Fruit fly (Drosophila melanogaster) whole organism, embryonic: ENCODE results near the gene Cog2.
A peak's percentile ranks its signal among the peaks of the same experiment; 100 is the strongest.

Source experiments
- CG10462 ChIP-seq: fragments of 200-800 bp; sonication (Bioruptor generic); optimal IDR thresholded peaks from 2 replicates; lab custom pipeline; 2016; ENCODE audit warnings: missing biosample characterization, missing genetic modification characterization
- CG1233 ChIP-seq: fragments of 200-800 bp; sonication (Bioruptor generic); optimal IDR thresholded peaks from 4 replicates; lab custom pipeline; 2018; ENCODE audit warnings: missing biosample characterization, mild to moderate bottlenecking, missing genetic modification characterization
- CG12391 ChIP-seq: fragments of 200-800 bp; sonication (Bioruptor generic); optimal IDR thresholded peaks from 3 replicates; lab custom pipeline; 2018; ENCODE audit warnings: missing biosample characterization, mild to moderate bottlenecking, missing genetic modification characterization, moderate library complexity
- CG1529 ChIP-seq: fragments of 200-800 bp; sonication (Bioruptor generic); optimal IDR thresholded peaks from 3 replicates; lab custom pipeline; 2018; ENCODE audit warnings: missing biosample characterization, missing genetic modification characterization
- CG16813 ChIP-seq: fragments of 200-800 bp; sonication (Bioruptor generic); IDR thresholded peaks from 3 replicates; pipeline ENCODE4 v1.3.6; 2022; ENCODE audit warnings: missing biosample characterization, missing genetic modification characterization; ENCODE audit not compliant: partially characterized antibody
- CG17385 ChIP-seq: fragments of 200-800 bp; sonication (Bioruptor generic); optimal IDR thresholded peaks from 3 replicates; lab custom pipeline; 2018; ENCODE audit warnings: missing biosample characterization, mild to moderate bottlenecking, missing genetic modification characterization
- CG17802 ChIP-seq: fragments of 200-800 bp; sonication (Bioruptor generic); optimal IDR thresholded peaks from 2 replicates; lab custom pipeline; 2018; ENCODE audit warnings: missing biosample characterization, mild to moderate bottlenecking, missing genetic modification characterization, moderate library complexity
- CG17912 ChIP-seq: fragments of 200-800 bp; sonication (Bioruptor generic); optimal IDR thresholded peaks from 2 replicates; lab custom pipeline; 2018; ENCODE audit warnings: missing biosample characterization, mild to moderate bottlenecking, missing genetic modification characterization
- CG2678 ChIP-seq: fragments of 200-800 bp; sonication (Bioruptor generic); optimal IDR thresholded peaks from 3 replicates; lab custom pipeline; 2019; ENCODE audit warnings: missing biosample characterization, mild to moderate bottlenecking, missing genetic modification characterization, moderate library complexity
- CG2712 ChIP-seq: fragments of 200-800 bp; optimal IDR thresholded peaks from 3 replicates; lab custom pipeline; 2019; ENCODE audit warnings: missing biosample characterization, mild to moderate bottlenecking, missing genetic modification characterization, moderate library complexity
- CG3726 ChIP-seq: fragments of 200-800 bp; sonication (Bioruptor generic); IDR thresholded peaks from 3 replicates; pipeline ENCODE4, ENCODE4 v1.3.6; 2022; ENCODE audit warnings: missing biosample characterization, missing genetic modification characterization
- CG3847 ChIP-seq: fragments of 200-800 bp; sonication (Bioruptor generic); IDR thresholded peaks from 2 replicates; pipeline ENCODE4 v1.3.6; 2022; ENCODE audit warnings: missing biosample characterization, missing genetic modification characterization
- CG6175 ChIP-seq: fragments of 200-800 bp; sonication (Bioruptor generic); IDR thresholded peaks from 3 replicates; pipeline ENCODE4 v1.3.6; 2022; ENCODE audit warnings: missing biosample characterization, missing genetic modification characterization
- CG6272 ChIP-seq: fragments of 200-800 bp; sonication (Bioruptor generic); IDR thresholded peaks from 2 replicates; pipeline ENCODE4 v1.3.6; 2022; ENCODE audit warnings: missing biosample characterization, missing genetic modification characterization
- CG7271 ChIP-seq: fragments of 200-800 bp; sonication (Bioruptor generic); optimal IDR thresholded peaks from 2 replicates; lab custom pipeline; 2018; ENCODE audit warnings: missing biosample characterization, mild to moderate bottlenecking, missing genetic modification characterization, moderate library complexity
- CG7372 ChIP-seq: fragments of 200-800 bp; sonication (Bioruptor generic); IDR thresholded peaks from 2 replicates; pipeline ENCODE4 v1.3.6; 2022; ENCODE audit warnings: missing biosample characterization, missing genetic modification characterization
- CG7963 ChIP-seq: fragments of 200-800 bp; sonication (Bioruptor generic); IDR thresholded peaks from 3 replicates; pipeline ENCODE4 v1.3.6; 2022; ENCODE audit warnings: missing biosample characterization, missing genetic modification characterization; ENCODE audit not compliant: partially characterized antibody
- CG8281 ChIP-seq: fragments of 200-800 bp; sonication (Bioruptor generic); optimal IDR thresholded peaks from 2 replicates; lab custom pipeline; 2018; ENCODE audit warnings: missing biosample characterization, mild to moderate bottlenecking, missing genetic modification characterization, moderate library complexity
- CG9876 ChIP-seq: fragments of 200-800 bp; sonication (Bioruptor generic); optimal IDR thresholded peaks from 2 replicates; lab custom pipeline; 2016; ENCODE audit warnings: missing biosample characterization, missing genetic modification characterization
- Chrac-16 ChIP-seq: fragments of 200-800 bp; sonication (Bioruptor generic); optimal IDR thresholded peaks from 3 replicates; lab custom pipeline; 2016; ENCODE audit warnings: missing biosample characterization, missing genetic modification characterization
- Deaf1 ChIP-seq: fragments of 200-800 bp; optimal IDR thresholded peaks from 3 replicates; lab custom pipeline; 2019; ENCODE audit warnings: missing biosample characterization, mild to moderate bottlenecking, missing genetic modification characterization, moderate library complexity
- Eip74EF ChIP-seq, 2 experiments: fragments of 200-800 bp in 1 of 2; fragments of >200 bp in 1 of 2; sonication (Bioruptor generic) in 1 of 2; optimal IDR thresholded peaks; 2 replicates each; lab custom pipeline; 2017 to 2019; ENCODE audit warnings: missing biosample characterization in 2 of 2, missing genetic modification characterization in 2 of 2, mild to moderate bottlenecking in 1 of 2, moderate library complexity in 1 of 2
- Elba2 ChIP-seq: fragments of 200-800 bp; sonication (Bioruptor generic); optimal IDR thresholded peaks from 3 replicates; lab custom pipeline; 2016; ENCODE audit warnings: missing biosample characterization, missing genetic modification characterization
- Fer1 ChIP-seq: fragments of 200-800 bp; sonication (Bioruptor generic); optimal IDR thresholded peaks from 2 replicates; lab custom pipeline; 2017; ENCODE audit warnings: missing biosample characterization, mild to moderate bottlenecking, missing genetic modification characterization
- GATAe ChIP-seq: fragments of 200-800 bp; sonication (Bioruptor generic); conservative IDR thresholded peaks from 2 replicates; pipeline ENCODE4 v1.3.6; 2022; ENCODE audit warnings: missing biosample characterization, missing genetic modification characterization
- Hmr ChIP-seq: fragments of 200-800 bp; sonication (Bioruptor generic); optimal IDR thresholded peaks from 3 replicates; lab custom pipeline; 2017; ENCODE audit warnings: mild to moderate bottlenecking, missing biosample characterization, missing genetic modification reagents, missing genetic modification characterization
- Lim3 ChIP-seq: fragments of 200-800 bp; sonication (Bioruptor generic); IDR thresholded peaks from 2 replicates; pipeline ENCODE4 v1.3.6; 2022; ENCODE audit warnings: missing biosample characterization, missing genetic modification characterization
- Mad ChIP-seq: fragments of 200-800 bp; sonication (Bioruptor generic); optimal IDR thresholded peaks from 2 replicates; lab custom pipeline; 2016; ENCODE audit warnings: missing biosample characterization, missing genetic modification characterization
- Ptx1 ChIP-seq: fragments of 200-800 bp; sonication (Bioruptor generic); IDR thresholded peaks from 2 replicates; pipeline ENCODE4 v1.3.6; 2022; ENCODE audit warnings: missing biosample characterization, missing genetic modification characterization
- Ravus ChIP-seq: fragments of 200-800 bp; sonication (Bioruptor generic); IDR thresholded peaks from 2 replicates; pipeline ENCODE4 v1.3.6; 2022; ENCODE audit warnings: missing biosample characterization, missing genetic modification characterization
- Stat92E ChIP-seq, 3 experiments: fragments of >200 bp in 2 of 3; fragments of 200-800 bp in 1 of 3; sonication (Bioruptor generic) in 1 of 3; optimal IDR thresholded peaks; 2 replicates each; lab custom pipeline; 2017 to 2019; ENCODE audit warnings: missing biosample characterization in 3 of 3, missing genetic modification characterization in 3 of 3, mild to moderate bottlenecking in 1 of 3, moderate library complexity in 1 of 3
- abd-A ChIP-seq: fragments of 200-800 bp; sonication (Bioruptor generic); optimal IDR thresholded peaks from 3 replicates; lab custom pipeline; 2019; ENCODE audit warnings: missing biosample characterization, mild to moderate bottlenecking, missing genetic modification characterization, moderate library complexity
- cad ChIP-seq: fragments of >200 bp; optimal IDR thresholded peaks from 2 replicates; lab custom pipeline; 2017; ENCODE audit warnings: missing biosample characterization, missing genetic modification characterization
- cg ChIP-seq: fragments of 200-800 bp; sonication (Bioruptor generic); optimal IDR thresholded peaks from 3 replicates; lab custom pipeline; 2019; ENCODE audit warnings: missing biosample characterization, mild to moderate bottlenecking, missing genetic modification characterization, moderate library complexity
- crp ChIP-seq, 2 experiments: fragments of 200-800 bp; sonication (Bioruptor generic); optimal IDR thresholded peaks; 2 replicates in 1 of 2; 3 replicates in 1 of 2; lab custom pipeline; 2017; ENCODE audit warnings: missing biosample characterization in 2 of 2, missing genetic modification characterization in 2 of 2, mild to moderate bottlenecking in 1 of 2, moderate library complexity in 1 of 2
- cwo ChIP-seq: fragments of 200-800 bp; sonication (Bioruptor generic); optimal IDR thresholded peaks from 3 replicates; lab custom pipeline; 2017; ENCODE audit warnings: missing biosample characterization, missing genetic modification characterization, mild to moderate bottlenecking, moderate library complexity, missing genetic modification reagents
- dm ChIP-seq: fragments of 200-800 bp; sonication (Bioruptor generic); optimal IDR thresholded peaks from 3 replicates; lab custom pipeline; 2016; ENCODE audit warnings: missing biosample characterization, missing genetic modification characterization
- gsb-n ChIP-seq: fragments of 200-800 bp; sonication (Bioruptor generic); optimal IDR thresholded peaks from 3 replicates; lab custom pipeline; 2018; ENCODE audit warnings: missing biosample characterization, mild to moderate bottlenecking, missing genetic modification characterization
- hb ChIP-seq: fragments of 200-800 bp; sonication (Bioruptor generic); IDR thresholded peaks from 3 replicates; pipeline ENCODE4 v1.3.6; 2022; ENCODE audit warnings: missing biosample characterization, missing genetic modification characterization; ENCODE audit not compliant: partially characterized antibody
- knrl ChIP-seq: fragments of 200-800 bp; sonication (Bioruptor generic); IDR thresholded peaks from 3 replicates; pipeline ENCODE4 v1.3.6; 2022; ENCODE audit warnings: missing biosample characterization, missing genetic modification characterization; ENCODE audit not compliant: partially characterized antibody
- peb ChIP-seq: fragments of 200-800 bp; sonication (Bioruptor generic); IDR thresholded peaks from 2 replicates; pipeline ENCODE4 v1.3.6; 2022; ENCODE audit warnings: missing biosample characterization, missing genetic modification characterization
- rib ChIP-seq: fragments of 200-800 bp; sonication (Bioruptor generic); IDR thresholded peaks from 2 replicates; pipeline ENCODE4 v1.3.6; 2022; ENCODE audit warnings: missing biosample characterization, missing genetic modification characterization
- sima ChIP-seq: fragments of 200-800 bp; sonication (Bioruptor generic); optimal IDR thresholded peaks from 2 replicates; lab custom pipeline; 2016; ENCODE audit warnings: missing biosample characterization, missing genetic modification characterization
- sob ChIP-seq: fragments of 200-800 bp; sonication (Bioruptor generic); IDR thresholded peaks from 2 replicates; pipeline ENCODE4 v1.3.6; 2022; ENCODE audit warnings: missing biosample characterization, missing genetic modification characterization
- stwl ChIP-seq: fragments of 200-800 bp; sonication (Bioruptor generic); optimal IDR thresholded peaks from 3 replicates; lab custom pipeline; 2018; ENCODE audit warnings: missing biosample characterization, mild to moderate bottlenecking, missing genetic modification characterization, moderate library complexity
- tio ChIP-seq: fragments of 200-800 bp; sonication (Bioruptor generic); optimal IDR thresholded peaks from 2 replicates; lab custom pipeline; 2017; ENCODE audit warnings: missing biosample characterization, missing genetic modification characterization, inconsistent platforms
- tll ChIP-seq, 2 experiments: fragments of 200-800 bp in 1 of 2; fragments of >200 bp in 1 of 2; sonication (Bioruptor generic) in 1 of 2; optimal IDR thresholded peaks; 2 replicates each; lab custom pipeline; 2017 to 2019; ENCODE audit warnings: missing biosample characterization in 2 of 2, missing genetic modification characterization in 2 of 2, mild to moderate bottlenecking in 1 of 2, moderate library complexity in 1 of 2
- trem ChIP-seq: fragments of 200-800 bp; optimal IDR thresholded peaks from 3 replicates; lab custom pipeline; 2019; ENCODE audit warnings: missing biosample characterization, mild to moderate bottlenecking, missing genetic modification characterization, moderate library complexity
- yki ChIP-seq: fragments of >200 bp; optimal IDR thresholded peaks from 3 replicates; lab custom pipeline; 2018

The Cog2 gene

DNA sequence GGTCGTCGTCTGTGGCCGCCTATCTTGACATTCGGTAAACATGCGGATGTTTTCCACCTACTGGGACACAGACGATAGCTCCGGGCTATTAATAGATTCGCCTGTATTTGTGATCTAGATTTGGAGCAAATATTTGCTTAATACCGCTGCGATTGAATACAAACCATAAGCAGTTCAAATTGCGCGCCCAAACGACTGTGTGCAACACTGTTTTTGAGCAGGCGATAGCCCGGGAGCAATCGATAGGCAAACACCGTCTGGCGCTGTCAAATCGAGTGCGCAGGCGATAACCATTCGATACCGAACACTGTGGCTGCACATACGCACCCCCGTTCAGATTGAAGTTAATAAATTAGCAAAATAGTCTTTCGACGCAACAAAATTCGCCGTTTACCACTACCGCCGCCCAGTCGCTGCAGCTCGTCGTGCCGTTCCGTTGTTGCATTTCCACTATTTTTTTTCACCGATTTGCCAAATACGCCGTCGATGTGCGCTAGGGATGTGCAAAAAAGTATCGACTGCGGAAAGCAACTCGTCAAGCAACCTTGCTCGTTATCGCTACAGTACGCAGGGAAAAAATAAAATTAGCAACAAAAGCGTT is 46.8 kb upstream of the Cog2 start, which contains the start of gene Atx2 (continued):
- TF ChIP-seq GATAe (GFP tag; lab: Robert Waterston, UW) = no peak
- 0 out of 3 replicates have a peak, but pooled peaks have one; percentile 10 for TF ChIP-seq CG3726
- TF ChIP-seq peb = no peak
- no peak for TF ChIP-seq Lim3 (GFP tag; lab: Robert Waterston, UW)
- peak; percentile 89 for TF ChIP-seq stwl (tag; lab: Kevin White, UChicago)
- no peak for TF ChIP-seq CG17802 (tag; lab: Kevin White, UChicago)
- peak; percentile 70 for TF ChIP-seq dm (GFP tag; lab: Kevin White, UChicago)
- peak; percentile 56 for TF ChIP-seq trem (tag; lab: Kevin White, UChicago)
- peak; percentile 3 for TF ChIP-seq CG1233 (GFP tag; lab: Kevin White, UChicago)
- peak in 1 of 3 experiments; percentile 38 for TF ChIP-seq Stat92E (GFP tag; optimal IDR thresholded peaks at IDR 0.05; lab: Kevin White, UChicago)
- peak; percentile 34 for TF ChIP-seq CG12391 (tag; lab: Kevin White, UChicago)
- TF ChIP-seq CG7372 = no peak
- TF ChIP-seq Fer1 (GFP tag; lab: Kevin White, UChicago) = peak; percentile 18
- TF ChIP-seq CG17385 (GFP tag; lab: Kevin White, UChicago) = no peak
- no peak for TF ChIP-seq Chrac-16 (GFP tag; lab: Kevin White, UChicago)
- no peak for TF ChIP-seq CG10462 (GFP tag; lab: Kevin White, UChicago)
- peak; percentile 59 for TF ChIP-seq Hmr (GFP tag; lab: Kevin White, UChicago)
- peak; percentile 97 for TF ChIP-seq CG16813 (GFP tag; lab: Robert Waterston, UW)
- no peak for TF ChIP-seq cg (GFP tag; lab: Kevin White, UChicago)
- TF ChIP-seq Mad = peak; percentile 53
- TF ChIP-seq CG6272 (GFP tag; lab: Robert Waterston, UW) = peak; percentile 40
- TF ChIP-seq Deaf1 = peak; percentile 55
- TF ChIP-seq CG2678 = no peak
- no peak for TF ChIP-seq tio (GFP tag; lab: Kevin White, UChicago)
- TF ChIP-seq rib (GFP tag; lab: Robert Waterston, UW) = no peak
- peak; percentile 66 for TF ChIP-seq CG3847 (GFP tag; lab: Robert Waterston, UW)
- TF ChIP-seq gsb-n (tag; lab: Kevin White, UChicago) = peak; percentile 30
- no peak for TF ChIP-seq CG9876 (GFP tag; lab: Kevin White, UChicago)
- TF ChIP-seq Eip74EF (GFP tag; optimal IDR thresholded peaks at IDR 0.05; lab: Kevin White, UChicago) = no peak
- TF ChIP-seq yki (lab: Kevin White, UChicago) = no peak
- 0 out of 3 replicates have a peak, but pooled peaks have one; percentile 16 for TF ChIP-seq CG6175 (GFP tag; lab: Robert Waterston, UW)
- TF ChIP-seq CG2712 = peak; percentile 42
- TF ChIP-seq CG1529 (GFP tag; lab: Kevin White, UChicago) = no peak
- no peak for TF ChIP-seq cad (GFP tag; lab: Kevin White, UChicago)
- TF ChIP-seq CG7963 = peak; percentile 90
- no peak for TF ChIP-seq abd-A
- peak in 1 of 2 experiments; percentile 39 for TF ChIP-seq crp (GFP tag; optimal IDR thresholded peaks at IDR 0.05; lab: Kevin White, UChicago)
- no peak for TF ChIP-seq tll (GFP tag; optimal IDR thresholded peaks at IDR 0.05; lab: Kevin White, UChicago)
- no peak for TF ChIP-seq sima
- TF ChIP-seq Elba2 = no peak
- TF ChIP-seq Ptx1 (GFP tag; lab: Robert Waterston, UW) = no peak
- no peak for TF ChIP-seq CG8281 (tag; lab: Kevin White, UChicago)
- no peak for TF ChIP-seq CG7271 (tag; lab: Kevin White, UChicago)
- TF ChIP-seq Ravus (GFP tag; lab: Robert Waterston, UW) = no peak
- no peak for TF ChIP-seq cwo (GFP tag; lab: Kevin White, UChicago)
- peak; percentile 57; the same call in 1 of the 2 replicates for TF ChIP-seq sob (GFP tag; lab: Robert Waterston, UW)
- peak; percentile 95 for TF ChIP-seq hb
- TF ChIP-seq CG17912 (GFP tag; lab: Kevin White, UChicago) = no peak
- TF ChIP-seq knrl (GFP tag; lab: Robert Waterston, UW) = peak; percentile 95
